Worm (Caenorhabditis elegans): ENCODE data around the gene spe-45.

ce11 chrIV:12350235-12350634, 39.7 kb downstream of the spe-45 start:
- no peak for TF ChIP-seq flt-1 (GFP tag; IDR thresholded peaks at IDR 0.05)
- no peak for TF ChIP-seq ama-1 (optimal IDR thresholded peaks at IDR 0.05)
- TF ChIP-seq tra-4 (tag; optimal IDR thresholded peaks at IDR 0.05), result no peak
- no peak for TF ChIP-seq scrt-1 (GFP tag; IDR thresholded peaks at IDR 0.05)
- no peak for TF ChIP-seq tbx-37 (GFP tag; conservative IDR thresholded peaks at IDR 0.05)
